Fruit fly (Drosophila melanogaster) whole organism, embryonic: ENCODE data around the gene Ras85D.

Experiments
- Atf-2 ChIP-seq: fragments of 200-800 bp; sonication (Bioruptor generic); optimal IDR thresholded peaks from 2 replicates; lab custom pipeline; 2016; ENCODE audit warnings: missing biosample characterization, missing genetic modification characterization
- Bdp1 ChIP-seq: fragments of 200-800 bp; sonication (Bioruptor generic); optimal IDR thresholded peaks from 3 replicates; lab custom pipeline; 2016; ENCODE audit warnings: missing biosample characterization, missing genetic modification characterization
- C15 ChIP-seq: fragments of 200-800 bp; sonication (Bioruptor generic); IDR thresholded peaks from 3 replicates; pipeline ENCODE4 v1.3.6; 2022; ENCODE audit warnings: missing biosample characterization, missing genetic modification characterization
- CG11504 ChIP-seq: fragments of 200-800 bp; sonication (Bioruptor generic); optimal IDR thresholded peaks from 3 replicates; lab custom pipeline; 2019; ENCODE audit warnings: missing biosample characterization, mild to moderate bottlenecking, missing genetic modification characterization, moderate library complexity
- CG11560 ChIP-seq: fragments of 200-800 bp; sonication (Bioruptor generic); IDR thresholded peaks from 3 replicates; pipeline ENCODE4 v1.3.6; 2022; ENCODE audit warnings: missing biosample characterization, missing genetic modification characterization
- CG12744 ChIP-seq: fragments of 200-800 bp; sonication (Bioruptor generic); optimal IDR thresholded peaks from 2 replicates; lab custom pipeline; 2016; ENCODE audit warnings: missing biosample characterization, missing genetic modification characterization
- CG13296 ChIP-seq: fragments of 200-800 bp; sonication (Bioruptor generic); optimal IDR thresholded peaks from 3 replicates; lab custom pipeline; 2018; ENCODE audit warnings: missing biosample characterization, mild to moderate bottlenecking, missing genetic modification characterization
- CG13624 ChIP-seq: fragments of 200-800 bp; sonication (Bioruptor generic); optimal IDR thresholded peaks from 2 replicates; lab custom pipeline; 2016; ENCODE audit warnings: missing biosample characterization, missing genetic modification characterization
- CG13894 ChIP-seq: fragments of 200-800 bp; sonication (Bioruptor generic); optimal IDR thresholded peaks from 3 replicates; lab custom pipeline; 2018; ENCODE audit warnings: missing biosample characterization, mild to moderate bottlenecking, missing genetic modification characterization, moderate library complexity
- CG14667 ChIP-seq: fragments of 200-800 bp; sonication (Bioruptor generic); IDR thresholded peaks from 2 replicates; pipeline ENCODE4 v1.3.6; 2022; ENCODE audit warnings: missing biosample characterization, missing genetic modification characterization
- CG16779 ChIP-seq: fragments of 200-800 bp; sonication (Bioruptor generic); IDR thresholded peaks from 2 replicates; pipeline ENCODE4 v1.3.6; 2022; ENCODE audit warnings: missing biosample characterization, missing genetic modification characterization
- CG17328 ChIP-seq: fragments of 200-800 bp; sonication (Bioruptor generic); IDR thresholded peaks from 2 replicates; pipeline ENCODE4 v1.3.6; 2022; ENCODE audit warnings: missing biosample characterization, missing genetic modification characterization
- CG1792 ChIP-seq: fragments of 200-800 bp; sonication (Bioruptor generic); optimal IDR thresholded peaks from 2 replicates; lab custom pipeline; 2016; ENCODE audit warnings: missing biosample characterization, missing genetic modification characterization
- CG2889 ChIP-seq: fragments of 200-800 bp; sonication (Bioruptor generic); IDR thresholded peaks from 3 replicates; pipeline ENCODE4 v1.3.6; 2022; ENCODE audit warnings: missing biosample characterization, missing genetic modification characterization
- CG3065 ChIP-seq: fragments of 200-800 bp; sonication (Bioruptor generic); optimal IDR thresholded peaks from 2 replicates; lab custom pipeline; 2016; ENCODE audit warnings: missing biosample characterization, missing genetic modification characterization
- CG3726 ChIP-seq: fragments of 200-800 bp; sonication (Bioruptor generic); IDR thresholded peaks from 3 replicates; pipeline ENCODE4, ENCODE4 v1.3.6; 2022; ENCODE audit warnings: missing biosample characterization, missing genetic modification characterization
- CG3995 ChIP-seq: fragments of 200-800 bp; sonication (Bioruptor generic); optimal IDR thresholded peaks from 3 replicates; lab custom pipeline; 2016; ENCODE audit warnings: missing biosample characterization, missing genetic modification characterization
- CG4282 ChIP-seq: fragments of 200-800 bp; sonication (Bioruptor generic); optimal IDR thresholded peaks from 2 replicates; lab custom pipeline; 2016; ENCODE audit warnings: missing biosample characterization, missing genetic modification characterization
- CG4820 ChIP-seq: fragments of 200-800 bp; sonication (Bioruptor generic); optimal IDR thresholded peaks from 3 replicates; lab custom pipeline; 2016; ENCODE audit warnings: missing biosample characterization, missing genetic modification characterization
- CG6175 ChIP-seq: fragments of 200-800 bp; sonication (Bioruptor generic); IDR thresholded peaks from 3 replicates; pipeline ENCODE4 v1.3.6; 2022; ENCODE audit warnings: missing biosample characterization, missing genetic modification characterization
- CG6272 ChIP-seq: fragments of 200-800 bp; sonication (Bioruptor generic); IDR thresholded peaks from 2 replicates; pipeline ENCODE4 v1.3.6; 2022; ENCODE audit warnings: missing biosample characterization, missing genetic modification characterization
- CG7963 ChIP-seq: fragments of 200-800 bp; sonication (Bioruptor generic); IDR thresholded peaks from 3 replicates; pipeline ENCODE4 v1.3.6; 2022; ENCODE audit warnings: missing biosample characterization, missing genetic modification characterization; ENCODE audit not compliant: partially characterized antibody
- CG8089 ChIP-seq: fragments of 200-800 bp; sonication (Bioruptor generic); optimal IDR thresholded peaks from 3 replicates; lab custom pipeline; 2016; ENCODE audit warnings: missing biosample characterization, missing genetic modification characterization
- CG8944 ChIP-seq: fragments of 200-800 bp; sonication (Bioruptor generic); optimal IDR thresholded peaks from 3 replicates; lab custom pipeline; 2016; ENCODE audit warnings: missing biosample characterization, missing genetic modification characterization
- CHES-1-like ChIP-seq: fragments of 200-800 bp; sonication (Bioruptor generic); optimal IDR thresholded peaks from 2 replicates; lab custom pipeline; 2016; ENCODE audit warnings: missing biosample characterization, missing genetic modification characterization
- Camta ChIP-seq: fragments of 200-800 bp; sonication (Bioruptor generic); optimal IDR thresholded peaks from 2 replicates; lab custom pipeline; 2016; ENCODE audit warnings: missing biosample characterization, missing genetic modification characterization
- Dp ChIP-seq: fragments of 200-800 bp; sonication (Bioruptor generic); optimal IDR thresholded peaks from 2 replicates; lab custom pipeline; 2018; ENCODE audit warnings: missing biosample characterization, mild to moderate bottlenecking, missing genetic modification characterization, moderate library complexity
- Dref ChIP-seq: fragments of 200-800 bp; sonication (Bioruptor generic); IDR thresholded peaks from 2 replicates; pipeline ENCODE4 v1.3.6; 2022; ENCODE audit warnings: missing biosample characterization, missing genetic modification characterization
- Gsc ChIP-seq: fragments of 200-800 bp; sonication (Bioruptor generic); IDR thresholded peaks from 2 replicates; pipeline ENCODE4 v1.3.6; 2022; ENCODE audit warnings: missing biosample characterization, missing genetic modification characterization
- HLH54F ChIP-seq: fragments of 200-800 bp; sonication (Bioruptor generic); optimal IDR thresholded peaks from 3 replicates; lab custom pipeline; 2016; ENCODE audit warnings: missing biosample characterization, missing genetic modification characterization
- Hr39 ChIP-seq: fragments of >200 bp; optimal IDR thresholded peaks from 2 replicates; lab custom pipeline; 2017
- Hr51 ChIP-seq, 2 experiments: fragments of 200-800 bp; sonication (Bioruptor generic); optimal IDR thresholded peaks; 2 replicates in 1 of 2; 3 replicates in 1 of 2; lab custom pipeline; 2016 to 2018; ENCODE audit warnings: missing biosample characterization in 2 of 2, missing genetic modification characterization in 2 of 2, mild to moderate bottlenecking in 1 of 2, moderate library complexity in 1 of 2
- Lpt ChIP-seq: fragments of >200 bp; optimal IDR thresholded peaks from 2 replicates; lab custom pipeline; 2018; ENCODE audit warnings: missing biosample characterization, missing genetic modification characterization
- Meics ChIP-seq: fragments of 200-800 bp; sonication (Bioruptor generic); optimal IDR thresholded peaks from 2 replicates; lab custom pipeline; 2017; ENCODE audit warnings: missing biosample characterization, mild to moderate bottlenecking, missing genetic modification characterization
- NfI ChIP-seq: fragments of 200-800 bp; sonication (Bioruptor generic); optimal IDR thresholded peaks from 3 replicates; lab custom pipeline; 2018; ENCODE audit warnings: missing biosample characterization, mild to moderate bottlenecking, missing genetic modification characterization, moderate library complexity
- Oli ChIP-seq: fragments of 200-800 bp; sonication (Bioruptor generic); optimal IDR thresholded peaks from 2 replicates; lab custom pipeline; 2018; ENCODE audit warnings: missing biosample characterization, mild to moderate bottlenecking, missing genetic modification characterization, moderate library complexity
- Ravus ChIP-seq: fragments of 200-800 bp; sonication (Bioruptor generic); IDR thresholded peaks from 2 replicates; pipeline ENCODE4 v1.3.6; 2022; ENCODE audit warnings: missing biosample characterization, missing genetic modification characterization
- Six4 ChIP-seq: fragments of 200-800 bp; sonication (Bioruptor generic); optimal IDR thresholded peaks from 2 replicates; lab custom pipeline; 2016; ENCODE audit warnings: missing biosample characterization, missing genetic modification characterization
- Sox102F ChIP-seq: fragments of 200-800 bp; sonication (Bioruptor generic); optimal IDR thresholded peaks from 2 replicates; lab custom pipeline; 2018; ENCODE audit warnings: missing biosample characterization, mild to moderate bottlenecking, missing genetic modification characterization, moderate library complexity
- dysf ChIP-seq: fragments of 200-800 bp; sonication (Bioruptor generic); IDR thresholded peaks from 3 replicates; pipeline ENCODE4 v1.3.6; 2022; ENCODE audit warnings: missing biosample characterization, missing genetic modification characterization
- ewg ChIP-seq: fragments of 200-800 bp; sonication (Bioruptor generic); optimal IDR thresholded peaks from 3 replicates; lab custom pipeline; 2017; ENCODE audit warnings: mild to moderate bottlenecking, missing biosample characterization, missing genetic modification reagents, missing genetic modification characterization
- fu2 ChIP-seq: fragments of 200-800 bp; sonication (Bioruptor generic); optimal IDR thresholded peaks from 2 replicates; lab custom pipeline; 2016; ENCODE audit warnings: missing biosample characterization, missing genetic modification characterization
- gsb-n ChIP-seq: fragments of 200-800 bp; sonication (Bioruptor generic); optimal IDR thresholded peaks from 3 replicates; lab custom pipeline; 2018; ENCODE audit warnings: missing biosample characterization, mild to moderate bottlenecking, missing genetic modification characterization
- hth ChIP-seq: fragments of >200 bp; optimal IDR thresholded peaks from 2 replicates; lab custom pipeline; 2017; ENCODE audit warnings: inconsistent platforms
- kay ChIP-seq: fragments of 200-800 bp; sonication (Bioruptor generic); optimal IDR thresholded peaks from 2 replicates; lab custom pipeline; 2016; ENCODE audit warnings: missing biosample characterization, missing genetic modification characterization
- mam ChIP-seq: fragments of 200-800 bp; sonication (Bioruptor generic); optimal IDR thresholded peaks from 3 replicates; lab custom pipeline; 2016; ENCODE audit warnings: missing biosample characterization, missing genetic modification characterization
- ranshi ChIP-seq: fragments of 200-800 bp; sonication (Bioruptor generic); IDR thresholded peaks from 2 replicates; pipeline ENCODE4 v1.3.6; 2022; ENCODE audit warnings: missing biosample characterization, missing genetic modification characterization
- rib ChIP-seq: fragments of 200-800 bp; sonication (Bioruptor generic); IDR thresholded peaks from 2 replicates; pipeline ENCODE4 v1.3.6; 2022; ENCODE audit warnings: missing biosample characterization, missing genetic modification characterization
- row ChIP-seq: fragments of 200-800 bp; sonication (Bioruptor generic); IDR thresholded peaks from 3 replicates; pipeline ENCODE4 v1.3.6; 2022; ENCODE audit warnings: missing biosample characterization, missing genetic modification characterization
- run ChIP-seq: fragments of 200-800 bp; sonication (Bioruptor generic); optimal IDR thresholded peaks from 3 replicates; lab custom pipeline; 2018; ENCODE audit warnings: missing biosample characterization, mild to moderate bottlenecking, missing genetic modification characterization
- sr ChIP-seq: fragments of 200-800 bp; sonication (Bioruptor generic); IDR thresholded peaks from 3 replicates; pipeline ENCODE4 v1.3.6; 2022; ENCODE audit warnings: missing biosample characterization, missing genetic modification characterization
- usp ChIP-seq: fragments of >200 bp; optimal IDR thresholded peaks from 2 replicates; lab custom pipeline; 2017; ENCODE audit warnings: missing biosample characterization, missing genetic modification characterization

Gene Ras85D

dm6 chr3R:9555334-9555974 lies 42.6 kb upstream of the Ras85D start, which contains the start of the genes CG9386 and BckdhA (continued):
- TF ChIP-seq fu2 (GFP tag; lab: Kevin White, UChicago) = peak; percentile 46
- TF ChIP-seq Sox102F = no peak
- TF ChIP-seq CHES-1-like (GFP tag; lab: Kevin White, UChicago) = peak; percentile 61
- TF ChIP-seq Camta (GFP tag; lab: Kevin White, UChicago) = no peak
- peak; percentile 14 for TF ChIP-seq CG4820 (GFP tag; lab: Kevin White, UChicago)
- peak; percentile 30 for TF ChIP-seq CG12744 (GFP tag; lab: Kevin White, UChicago)
- no peak for TF ChIP-seq CG1792 (GFP tag; lab: Kevin White, UChicago)
- no peak for TF ChIP-seq CG14667 (GFP tag; lab: Robert Waterston, UW)
- peak; percentile 63 for TF ChIP-seq NfI
- peak; percentile 67 for TF ChIP-seq Meics
- peak; percentile 77 for TF ChIP-seq Dp
- peak; percentile 80 for TF ChIP-seq row (GFP tag; lab: Robert Waterston, UW)
- peak; percentile 70 for TF ChIP-seq Dref (GFP tag; lab: Robert Waterston, UW)
- peak; percentile 75 for TF ChIP-seq mam
- TF ChIP-seq Oli (tag; lab: Kevin White, UChicago) = peak; percentile 21
- no peak for TF ChIP-seq C15 (GFP tag; lab: Robert Waterston, UW)
- no peak for TF ChIP-seq CG7963 (GFP tag; lab: Robert Waterston, UW)
- 0 out of 2 replicates have a peak, but pooled peaks have one; percentile 26 for TF ChIP-seq ranshi (GFP tag; lab: Robert Waterston, UW)
- TF ChIP-seq Gsc (GFP tag; lab: Robert Waterston, UW) = no peak
- TF ChIP-seq CG13624 (GFP tag; lab: Kevin White, UChicago) = peak; percentile 68
- no peak for TF ChIP-seq gsb-n (tag; lab: Kevin White, UChicago)
- no peak for TF ChIP-seq usp (GFP tag; lab: Kevin White, UChicago)
- peak; percentile 28 for TF ChIP-seq CG8089 (GFP tag; lab: Kevin White, UChicago)
- TF ChIP-seq rib = no peak
- no peak for TF ChIP-seq CG16779 (GFP tag; lab: Robert Waterston, UW)
- peak in 1 of 2 experiments; percentile 19 for TF ChIP-seq Hr51 (GFP tag; optimal IDR thresholded peaks at IDR 0.05; lab: Kevin White, UChicago)
- no peak for TF ChIP-seq CG6175 (GFP tag; lab: Robert Waterston, UW)
- TF ChIP-seq sr = no peak
- peak; percentile 11 for TF ChIP-seq kay (GFP tag; lab: Kevin White, UChicago)
- no peak for TF ChIP-seq Six4
- TF ChIP-seq CG6272 (GFP tag; lab: Robert Waterston, UW) = peak; percentile 37; the same call in 1 of the 2 replicates
- TF ChIP-seq Atf-2 (GFP tag; lab: Kevin White, UChicago) = peak; percentile 13
- peak; percentile 59 for TF ChIP-seq CG13296
- TF ChIP-seq dysf (GFP tag; lab: Robert Waterston, UW) = 0 out of 3 replicates have a peak, but pooled peaks have one; percentile 32
- peak; percentile 55 for TF ChIP-seq CG8944 (GFP tag; lab: Kevin White, UChicago)
- no peak for TF ChIP-seq Hr39
- no peak for TF ChIP-seq Lpt (GFP tag; lab: Kevin White, UChicago)
- TF ChIP-seq CG2889 (GFP tag; lab: Robert Waterston, UW) = no peak
- no peak for TF ChIP-seq run (tag; lab: Kevin White, UChicago)
- TF ChIP-seq CG3726 (GFP tag; lab: Robert Waterston, UW) = no peak
- TF ChIP-seq HLH54F (GFP tag; lab: Kevin White, UChicago) = peak; percentile 60
- no peak for TF ChIP-seq CG3065 (GFP tag; lab: Kevin White, UChicago)
- peak; percentile 89 for TF ChIP-seq CG3995 (GFP tag; lab: Kevin White, UChicago)
- TF ChIP-seq CG4282 (GFP tag; lab: Kevin White, UChicago) = no peak
- TF ChIP-seq Bdp1 (GFP tag; lab: Kevin White, UChicago) = peak; percentile 23
- TF ChIP-seq CG11560 (tag; lab: Robert Waterston, UW) = no peak
- no peak for TF ChIP-seq hth
- TF ChIP-seq CG17328 = no peak
- TF ChIP-seq CG11504 (tag; lab: Kevin White, UChicago) = no peak
- TF ChIP-seq CG13894 (tag; lab: Kevin White, UChicago) = peak; percentile 63
- TF ChIP-seq ewg (GFP tag; lab: Kevin White, UChicago) = no peak
- TF ChIP-seq Ravus (GFP tag; lab: Robert Waterston, UW) = no peak
